Fruit fly (Drosophila melanogaster) whole organism, prepupa: ENCODE results near the gene Arf1.

Source experiments
- Blimp-1 ChIP-seq: fragments of 200-800 bp; sonication (Bioruptor generic); optimal IDR thresholded peaks from 3 replicates; lab custom pipeline; 2017; ENCODE audit warnings: missing biosample characterization, missing genetic modification characterization, mild to moderate bottlenecking, moderate library complexity, missing genetic modification reagents
- CG10669 ChIP-seq: fragments of 200-800 bp; sonication (Bioruptor generic); optimal IDR thresholded peaks from 3 replicates; lab custom pipeline; 2018; ENCODE audit warnings: missing biosample characterization, mild to moderate bottlenecking, missing genetic modification characterization, moderate library complexity
- CG11294 ChIP-seq: fragments of 200-800 bp; sonication (Bioruptor generic); IDR thresholded peaks from 2 replicates; pipeline ENCODE4 v1.3.6; 2022; ENCODE audit warnings: missing biosample characterization, missing genetic modification characterization
- CG11902 ChIP-seq: fragments of 200-800 bp; sonication (Bioruptor generic); optimal IDR thresholded peaks from 3 replicates; lab custom pipeline; 2016; ENCODE audit warnings: missing biosample characterization, missing genetic modification characterization
- CG15336 ChIP-seq: fragments of 200-800 bp; sonication (Bioruptor generic); IDR thresholded peaks from 2 replicates; pipeline ENCODE4 v1.3.6; 2022; ENCODE audit warnings: missing biosample characterization, missing genetic modification characterization
- CG1621 ChIP-seq: fragments of 200-800 bp; sonication (Bioruptor generic); optimal IDR thresholded peaks from 3 replicates; lab custom pipeline; 2018; ENCODE audit warnings: missing biosample characterization, mild to moderate bottlenecking, missing genetic modification characterization
- CG16779 ChIP-seq: fragments of 200-800 bp; sonication (Bioruptor generic); optimal IDR thresholded peaks from 3 replicates; lab custom pipeline; 2017; ENCODE audit warnings: missing biosample characterization, mild to moderate bottlenecking, missing genetic modification characterization
- CG3032 ChIP-seq: fragments of 200-800 bp; optimal IDR thresholded peaks from 2 replicates; lab custom pipeline; 2019; ENCODE audit warnings: missing biosample characterization, mild to moderate bottlenecking, missing genetic modification characterization, moderate library complexity
- CG31627 ChIP-seq: fragments of 200-800 bp; sonication (Bioruptor generic); optimal IDR thresholded peaks from 3 replicates; lab custom pipeline; 2016; ENCODE audit warnings: missing biosample characterization, missing genetic modification characterization
- CG32006 ChIP-seq: fragments of 200-800 bp; sonication (Bioruptor generic); optimal IDR thresholded peaks from 3 replicates; lab custom pipeline; 2017; ENCODE audit warnings: missing biosample characterization, mild to moderate bottlenecking, missing genetic modification characterization
- CG34406 ChIP-seq: fragments of 200-800 bp; sonication (Bioruptor generic); optimal IDR thresholded peaks from 3 replicates; lab custom pipeline; 2016; ENCODE audit warnings: missing biosample characterization, missing genetic modification characterization
- CG4318 ChIP-seq: fragments of 200-800 bp; sonication (Bioruptor generic); optimal IDR thresholded peaks from 3 replicates; lab custom pipeline; 2017; ENCODE audit warnings: missing biosample characterization, mild to moderate bottlenecking, missing genetic modification characterization
- CG6276 ChIP-seq: fragments of 200-800 bp; sonication (Bioruptor generic); optimal IDR thresholded peaks from 2 replicates; lab custom pipeline; 2017; ENCODE audit warnings: missing biosample characterization, mild to moderate bottlenecking, missing genetic modification characterization
- CG6854 ChIP-seq: fragments of 200-800 bp; sonication (Bioruptor generic); optimal IDR thresholded peaks from 2 replicates; lab custom pipeline; 2017; ENCODE audit warnings: missing biosample characterization, mild to moderate bottlenecking, missing genetic modification characterization
- CG7368 ChIP-seq: fragments of 200-800 bp; sonication (Bioruptor generic); optimal IDR thresholded peaks from 3 replicates; lab custom pipeline; 2016; ENCODE audit warnings: missing biosample characterization, missing genetic modification characterization
- CG8119 ChIP-seq: fragments of 200-800 bp; sonication (Bioruptor generic); IDR thresholded peaks from 3 replicates; pipeline ENCODE4 v1.3.6; 2022; ENCODE audit warnings: missing biosample characterization, missing genetic modification characterization
- CG8319 ChIP-seq: fragments of 200-800 bp; sonication (Bioruptor generic); optimal IDR thresholded peaks from 3 replicates; lab custom pipeline; 2016; ENCODE audit warnings: missing biosample characterization, missing genetic modification characterization
- CG8632 ChIP-seq: fragments of 200-800 bp; sonication (Bioruptor generic); optimal IDR thresholded peaks from 3 replicates; lab custom pipeline; 2016; ENCODE audit warnings: missing biosample characterization, missing genetic modification characterization
- Eip75B ChIP-seq: fragments of 200-800 bp; sonication (Bioruptor generic); optimal IDR thresholded peaks from 3 replicates; lab custom pipeline; 2016; ENCODE audit warnings: missing biosample characterization, missing genetic modification characterization
- Eip78C ChIP-seq: fragments of 200-800 bp; sonication (Bioruptor generic); peaks from one replicate; lab custom pipeline; 2016; ENCODE audit warnings: missing biosample characterization, missing genetic modification characterization
- Eip93F ChIP-seq: fragments of 200-800 bp; sonication (Bioruptor generic); optimal IDR thresholded peaks from 2 replicates; lab custom pipeline; 2016; ENCODE audit warnings: missing biosample characterization, mild to moderate bottlenecking, missing genetic modification characterization
- Ets96B ChIP-seq: fragments of 200-800 bp; optimal IDR thresholded peaks from 2 replicates; lab custom pipeline; 2019; ENCODE audit warnings: missing biosample characterization, mild to moderate bottlenecking, missing genetic modification characterization, moderate library complexity
- Gug ChIP-seq: fragments of 200-800 bp; sonication (Bioruptor generic); IDR thresholded peaks from 2 replicates; pipeline ENCODE4 v1.3.6; 2022; ENCODE audit warnings: missing biosample characterization, missing genetic modification characterization
- Hr38 ChIP-seq: sonication (Bioruptor generic); optimal IDR thresholded peaks from 2 replicates; lab custom pipeline; 2016; ENCODE audit warnings: missing biosample characterization, missing genetic modification characterization
- Hr39 ChIP-seq: fragments of 200-800 bp; sonication (Bioruptor generic); optimal IDR thresholded peaks from 2 replicates; lab custom pipeline; 2016; ENCODE audit warnings: missing biosample characterization, missing genetic modification characterization
- Hr4 ChIP-seq: fragments of 200-800 bp; sonication (Bioruptor generic); optimal IDR thresholded peaks from 3 replicates; lab custom pipeline; 2016; ENCODE audit warnings: missing biosample characterization, missing genetic modification characterization
- Lpt ChIP-seq: fragments of 200-800 bp; sonication (Bioruptor generic); optimal IDR thresholded peaks from 3 replicates; lab custom pipeline; 2016; ENCODE audit warnings: missing biosample characterization, missing genetic modification characterization
- Smox ChIP-seq: fragments of 200-800 bp; sonication (Bioruptor generic); optimal IDR thresholded peaks from 3 replicates; lab custom pipeline; 2016; ENCODE audit warnings: missing biosample characterization, missing genetic modification characterization
- Sox102F ChIP-seq: fragments of 200-800 bp; sonication (Bioruptor generic); optimal IDR thresholded peaks from 2 replicates; lab custom pipeline; 2016; ENCODE audit warnings: missing biosample characterization, mild to moderate bottlenecking, missing genetic modification characterization
- Sox14 ChIP-seq: fragments of 200-800 bp; sonication (Bioruptor generic); optimal IDR thresholded peaks from 3 replicates; lab custom pipeline; 2016; ENCODE audit warnings: missing biosample characterization, missing genetic modification characterization
- Sox15 ChIP-seq: fragments of 200-800 bp; sonication (Bioruptor generic); optimal IDR thresholded peaks from 3 replicates; lab custom pipeline; 2016; ENCODE audit warnings: missing biosample characterization, missing genetic modification characterization
- achi ChIP-seq: fragments of 200-800 bp; sonication (Bioruptor generic); optimal IDR thresholded peaks from 3 replicates; lab custom pipeline; 2016; ENCODE audit warnings: missing biosample characterization, missing genetic modification characterization
- acj6 ChIP-seq: fragments of 200-800 bp; sonication (Bioruptor generic); optimal IDR thresholded peaks from 3 replicates; lab custom pipeline; 2016; ENCODE audit warnings: missing biosample characterization, missing genetic modification characterization
- dsx ChIP-seq: fragments of 200-800 bp; optimal IDR thresholded peaks from 3 replicates; lab custom pipeline; 2019; ENCODE audit warnings: missing biosample characterization, mild to moderate bottlenecking, missing genetic modification characterization, moderate library complexity; ENCODE audit not compliant: poor library complexity, severe bottlenecking
- eg ChIP-seq: fragments of 200-800 bp; sonication (Bioruptor generic); IDR thresholded peaks from 3 replicates; pipeline ENCODE4 v1.3.6; 2022; ENCODE audit warnings: missing biosample characterization, missing genetic modification characterization
- esn ChIP-seq: fragments of 200-800 bp; sonication (Bioruptor generic); optimal IDR thresholded peaks from 2 replicates; lab custom pipeline; 2016; ENCODE audit warnings: missing biosample characterization, mild to moderate bottlenecking, missing genetic modification characterization, moderate library complexity
- fd59A ChIP-seq: fragments of 200-800 bp; sonication (Bioruptor generic); optimal IDR thresholded peaks from 2 replicates; lab custom pipeline; 2017; ENCODE audit warnings: missing biosample characterization, mild to moderate bottlenecking, missing genetic modification characterization, missing genetic modification reagents
- fkh ChIP-seq: fragments of 200-800 bp; sonication (Bioruptor generic); optimal IDR thresholded peaks from 3 replicates; lab custom pipeline; 2017; ENCODE audit warnings: missing biosample characterization, mild to moderate bottlenecking, missing genetic modification characterization, moderate library complexity
- lz ChIP-seq: fragments of 200-800 bp; sonication (Bioruptor generic); optimal IDR thresholded peaks from 3 replicates; lab custom pipeline; 2016; ENCODE audit warnings: missing biosample characterization, missing genetic modification characterization
- net ChIP-seq: fragments of 200-800 bp; sonication (Bioruptor generic); optimal IDR thresholded peaks from 3 replicates; lab custom pipeline; 2016; ENCODE audit warnings: missing biosample characterization, missing genetic modification characterization
- pdm3 ChIP-seq: fragments of 200-800 bp; sonication (Bioruptor generic); optimal IDR thresholded peaks from 3 replicates; lab custom pipeline; 2016; ENCODE audit warnings: missing biosample characterization, missing genetic modification characterization
- salr ChIP-seq, 2 experiments: fragments of 200-800 bp; sonication (Bioruptor generic); optimal IDR thresholded peaks; 3 replicates each; lab custom pipeline; 2016 to 2018; ENCODE audit warnings: missing biosample characterization in 2 of 2, missing genetic modification characterization in 2 of 2, mild to moderate bottlenecking in 1 of 2
- spab ChIP-seq: fragments of 200-800 bp; sonication (Bioruptor generic); optimal IDR thresholded peaks from 2 replicates; lab custom pipeline; 2017; ENCODE audit warnings: missing biosample characterization, mild to moderate bottlenecking, missing genetic modification characterization, missing genetic modification reagents
- ss ChIP-seq, 2 experiments: fragments of 200-800 bp; sonication (Bioruptor generic); optimal IDR thresholded peaks; 2 replicates in 1 of 2; 3 replicates in 1 of 2; lab custom pipeline; 2017 to 2018; ENCODE audit warnings: mild to moderate bottlenecking in 2 of 2, missing biosample characterization in 2 of 2, missing genetic modification characterization in 2 of 2, moderate library complexity in 1 of 2
- svp ChIP-seq: fragments of 200-800 bp; sonication (Bioruptor generic); peaks from one replicate; lab custom pipeline; 2016; ENCODE audit warnings: missing biosample characterization, missing genetic modification characterization
- topi ChIP-seq: fragments of 200-800 bp; sonication (Bioruptor generic); optimal IDR thresholded peaks from 3 replicates; lab custom pipeline; 2016; ENCODE audit warnings: missing biosample characterization, missing genetic modification characterization

Arf1 gene

dm6 chr3L:22847679-22848118, 24.3 kb downstream of the Arf1 start (continued):
- TF ChIP-seq CG7368 = no peak
- no peak for TF ChIP-seq esn (GFP tag; lab: Kevin White, UChicago)
- no peak for TF ChIP-seq Sox15 (GFP tag; lab: Kevin White, UChicago)
- TF ChIP-seq svp (GFP tag; lab: Kevin White, UChicago) = peak; percentile 67
- TF ChIP-seq Eip75B = no peak
- TF ChIP-seq Sox14 (GFP tag; lab: Kevin White, UChicago) = peak; percentile 9
- no peak for TF ChIP-seq CG3032 (tag; lab: Kevin White, UChicago)
- TF ChIP-seq pdm3 (GFP tag; lab: Kevin White, UChicago) = no peak
- no peak for TF ChIP-seq CG11294 (GFP tag; lab: Robert Waterston, UW)
- no peak for TF ChIP-seq Hr38 (GFP tag; lab: Kevin White, UChicago)
- peak; percentile 9 for TF ChIP-seq topi (GFP tag; lab: Kevin White, UChicago)
- TF ChIP-seq Hr4 (GFP tag; lab: Kevin White, UChicago) = no peak
- TF ChIP-seq Ets96B (tag; lab: Kevin White, UChicago) = no peak
- peak; percentile 3 for TF ChIP-seq CG10669 (GFP tag; lab: Kevin White, UChicago)
- TF ChIP-seq ss (GFP tag; optimal IDR thresholded peaks at IDR 0.05; lab: Kevin White, UChicago) = peak; percentile 54 to 57
- no peak for TF ChIP-seq CG4318 (GFP tag; lab: Kevin White, UChicago)
- TF ChIP-seq lz (GFP tag; lab: Kevin White, UChicago) = no peak
- no peak for TF ChIP-seq Gug (GFP tag; lab: Robert Waterston, UW)
- TF ChIP-seq CG31627 (GFP tag; lab: Kevin White, UChicago) = no peak
- TF ChIP-seq acj6 (GFP tag; lab: Kevin White, UChicago) = no peak
- 0 out of 3 replicates have a peak, but pooled peaks have one; percentile 19 for TF ChIP-seq CG8119 (GFP tag; lab: Robert Waterston, UW)
- no peak for TF ChIP-seq Hr39 (GFP tag; lab: Kevin White, UChicago)
- TF ChIP-seq CG6854 (GFP tag; lab: Kevin White, UChicago) = peak; percentile 37
- TF ChIP-seq CG8319 (GFP tag; lab: Kevin White, UChicago) = no peak
- TF ChIP-seq Smox (GFP tag; lab: Kevin White, UChicago) = no peak
- peak; percentile 25 for TF ChIP-seq net (GFP tag; lab: Kevin White, UChicago)
- TF ChIP-seq Eip93F (GFP tag; lab: Kevin White, UChicago) = no peak
- TF ChIP-seq CG15336 (GFP tag; lab: Robert Waterston, UW) = no peak
- no peak for TF ChIP-seq CG34406
- no peak for TF ChIP-seq CG8632
- no peak for TF ChIP-seq fd59A (GFP tag; lab: Kevin White, UChicago)
- no peak for TF ChIP-seq CG32006 (GFP tag; lab: Kevin White, UChicago)
- peak; percentile 14 for TF ChIP-seq achi (GFP tag; lab: Kevin White, UChicago)
- TF ChIP-seq CG16779 (tag; lab: Kevin White, UChicago) = peak; percentile 27
- TF ChIP-seq salr (GFP tag; optimal IDR thresholded peaks at IDR 0.05; lab: Kevin White, UChicago) = no peak
- TF ChIP-seq, all 60 proteins: peak for 20

DNA sequence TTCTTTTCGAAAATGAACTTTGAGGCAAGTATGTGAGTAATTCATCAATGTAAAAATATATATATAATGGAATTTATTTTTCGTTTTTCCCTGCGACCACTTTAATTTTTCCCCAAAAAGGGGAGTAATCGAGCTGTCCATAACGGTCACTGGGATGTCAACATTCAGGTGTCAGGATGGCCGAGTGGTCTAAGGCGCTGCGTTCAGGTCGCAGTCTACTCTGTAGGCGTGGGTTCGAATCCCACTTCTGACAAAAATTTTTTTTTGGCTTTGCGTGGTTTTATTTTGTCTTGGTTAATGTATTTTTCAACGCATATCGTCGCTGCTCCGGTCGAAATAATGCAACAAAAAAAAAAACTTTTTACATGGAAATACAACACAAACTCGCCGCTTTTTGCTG, 28.9 kb downstream of the Arf1 start:
- TF ChIP-seq svp (GFP tag; lab: Kevin White, UChicago) (peak; percentile 55), Eip93F (GFP tag; lab: Kevin White, UChicago) (no peak), Blimp-1 (no peak), Eip78C (GFP tag; lab: Kevin White, UChicago) (peak; percentile 40)

DNA sequence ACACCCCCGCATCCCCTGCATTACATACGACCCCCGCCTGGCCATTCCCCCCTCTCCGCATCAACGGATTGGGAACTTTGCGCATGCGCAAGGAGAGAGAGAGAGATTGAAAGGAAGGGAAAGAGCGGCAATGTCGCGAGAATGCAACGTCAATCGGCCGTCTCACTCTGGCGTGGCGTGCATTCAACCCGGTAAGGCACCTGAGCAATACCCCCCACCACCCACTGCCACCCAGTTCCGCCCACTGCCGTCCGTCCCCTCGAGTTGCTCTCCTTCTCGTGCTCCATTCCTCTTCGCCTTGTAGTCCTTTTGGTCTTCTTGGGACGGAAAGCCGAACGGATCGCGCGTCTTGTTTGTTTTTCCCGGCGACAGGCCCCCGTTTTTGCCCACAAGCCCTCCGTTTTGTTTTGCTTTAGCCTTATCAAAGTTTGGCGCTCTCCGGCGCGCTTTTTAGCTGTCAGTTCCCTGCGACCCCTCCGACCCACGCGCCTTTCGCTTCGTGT, 32.3 kb downstream of the Arf1 start:
- TF ChIP-seq CG1621 (tag; lab: Kevin White, UChicago) (peak; percentile 73), Smox (GFP tag; lab: Kevin White, UChicago) (no peak), achi (GFP tag; lab: Kevin White, UChicago) (peak; percentile 12), Blimp-1 (peak; percentile 72), CG15336 (GFP tag; lab: Robert Waterston, UW) (0 out of 2 replicates have a peak, but pooled peaks have one; percentile 17), lz (GFP tag; lab: Kevin White, UChicago) (no peak), eg (GFP tag; lab: Robert Waterston, UW) (peak; percentile 57), Sox102F (no peak), dsx (GFP tag; lab: Kevin White, UChicago) (peak; percentile 47), fkh (GFP tag; lab: Kevin White, UChicago) (peak; percentile 20), Sox14 (GFP tag; lab: Kevin White, UChicago) (peak; percentile 26), CG6276 (GFP tag; lab: Kevin White, UChicago) (peak; percentile 26), topi (GFP tag; lab: Kevin White, UChicago) (peak; percentile 27), pdm3 (GFP tag; lab: Kevin White, UChicago) (no peak), spab (GFP tag; lab: Kevin White, UChicago) (peak; percentile 69), acj6 (GFP tag; lab: Kevin White, UChicago) (no peak), CG11902 (GFP tag; lab: Kevin White, UChicago) (no peak), Eip93F (GFP tag; lab: Kevin White, UChicago) (no peak), salr (GFP tag; optimal IDR thresholded peaks at IDR 0.05; lab: Kevin White, UChicago) (peak; percentile 8 to 51), Lpt (peak; percentile 63), Hr4 (GFP tag; lab: Kevin White, UChicago) (no peak), Hr39 (GFP tag; lab: Kevin White, UChicago) (no peak), CG6854 (GFP tag; lab: Kevin White, UChicago) (peak; percentile 74)
